Worm (Caenorhabditis elegans): ENCODE results near the gene srh-192.

ce11 chrV:4325415-4325814 is 10.5 kb upstream of the srh-192 start, which contains the start of gene nhr-125:
- no peak for TF ChIP-seq elt-4 (tag; optimal IDR thresholded peaks at IDR 0.05)
- no peak for TF ChIP-seq ceh-24 (tag; optimal IDR thresholded peaks at IDR 0.05)
- no peak for TF ChIP-seq tbx-7 (tag; optimal IDR thresholded peaks at IDR 0.05)
- TF ChIP-seq ref-2 (tag; optimal IDR thresholded peaks at IDR 0.05), result no peak
- no peak for TF ChIP-seq nhr-11 (tag; optimal IDR thresholded peaks at IDR 0.05)
- TF ChIP-seq che-1 (tag; optimal IDR thresholded peaks at IDR 0.05), result no peak
- TF ChIP-seq unc-55 (GFP tag; optimal IDR thresholded peaks at IDR 0.05), result no peak
- TF ChIP-seq pha-2 (tag; optimal IDR thresholded peaks at IDR 0.05), result no peak
